Fruit fly (Drosophila melanogaster): ENCODE data around the gene Kul.
A peak's percentile ranks its signal among the peaks of the same experiment; 100 is the strongest.

Kul gene

dm6 chr3R:29773833-29774324, 48.2 kb downstream of the Kul start (continued):
- TF ChIP-seq tna (GFP tag; IDR thresholded peaks at IDR 0.05; ENCODE audit: partially characterized antibody): no peak
- peak; percentile 63 for TF ChIP-seq mirr (GFP tag; optimal IDR thresholded peaks at IDR 0.05)
- TF ChIP-seq trem (tag; optimal IDR thresholded peaks at IDR 0.05): no peak
- peak; percentile 59 for TF ChIP-seq ssp (GFP tag; IDR thresholded peaks at IDR 0.05)
- TF ChIP-seq sima (GFP tag; optimal IDR thresholded peaks at IDR 0.05): no peak
- peak; percentile 67 for TF ChIP-seq CG17385 (GFP tag; optimal IDR thresholded peaks at IDR 0.05)
- peak; percentile 70; the same call in 1 of the 3 replicates for TF ChIP-seq Optix (GFP tag; IDR thresholded peaks at IDR 0.05)
- TF ChIP-seq grau (tag; optimal IDR thresholded peaks at IDR 0.05): peak; percentile 87
- TF ChIP-seq Oli (tag; optimal IDR thresholded peaks at IDR 0.05): peak; percentile 76
- TF ChIP-seq Nf-YB (GFP tag; optimal IDR thresholded peaks at IDR 0.05): peak; percentile 54
- no peak for TF ChIP-seq z (GFP tag; IDR thresholded peaks at IDR 0.05)
- peak; percentile 57 for TF ChIP-seq CG17359 (tag; optimal IDR thresholded peaks at IDR 0.05)
- TF ChIP-seq Doc3 (GFP tag; IDR thresholded peaks at IDR 0.05; ENCODE audit: partially characterized antibody): no peak
- peak; percentile 11 for TF ChIP-seq CG7928 (GFP tag; optimal IDR thresholded peaks at IDR 0.05)
- TF ChIP-seq Trl (optimal IDR thresholded peaks at IDR 0.05): no peak
- peak; percentile 40 for TF ChIP-seq Trl (GFP tag; optimal IDR thresholded peaks at IDR 0.05)
- TF ChIP-seq Rfx (GFP tag; IDR thresholded peaks at IDR 0.05): peak; percentile 89
- no peak for TF ChIP-seq h (optimal IDR thresholded peaks at IDR 0.05)
- no peak for TF ChIP-seq aop (GFP tag; IDR thresholded peaks at IDR 0.05)
- peak; percentile 59 for TF ChIP-seq ci (GFP tag; IDR thresholded peaks at IDR 0.05)
- TF ChIP-seq ham (GFP tag; IDR thresholded peaks at IDR 0.05): peak; percentile 69; the same call in 1 of the 2 replicates
- TF ChIP-seq Dref (GFP tag; IDR thresholded peaks at IDR 0.05): no peak
- TF ChIP-seq dati (GFP tag; IDR thresholded peaks at IDR 0.05): no peak
- no peak for TF ChIP-seq CG10431 (GFP tag; optimal IDR thresholded peaks at IDR 0.05)
- peak; percentile 18 for TF ChIP-seq CG3407 (GFP tag; optimal IDR thresholded peaks at IDR 0.05)
- peak; percentile 52 for TF ChIP-seq CG33213 (GFP tag; optimal IDR thresholded peaks at IDR 0.05)
- peak; percentile 45 for TF ChIP-seq CG10979 (tag; optimal IDR thresholded peaks at IDR 0.05)
- TF ChIP-seq CG32532 (GFP tag; IDR thresholded peaks at IDR 0.05): peak; percentile 82
- TF ChIP-seq prd (optimal IDR thresholded peaks at IDR 0.05): no peak
- peak; percentile 80 for TF ChIP-seq prd (GFP tag; IDR thresholded peaks at IDR 0.05)
- TF ChIP-seq Med (GFP tag): peak; percentile 96
- no peak for TF ChIP-seq CG18764 (GFP tag; optimal IDR thresholded peaks at IDR 0.05)
- TF ChIP-seq CG17186 (GFP tag; optimal IDR thresholded peaks at IDR 0.05): no peak
- peak; percentile 53 for TF ChIP-seq CG2712 (tag; optimal IDR thresholded peaks at IDR 0.05)
- peak; percentile 64 for TF ChIP-seq B-H2 (GFP tag; optimal IDR thresholded peaks at IDR 0.05)
- TF ChIP-seq Six4 (GFP tag; optimal IDR thresholded peaks at IDR 0.05): no peak
- TF ChIP-seq Dip3 (GFP tag; optimal IDR thresholded peaks at IDR 0.05): peak; percentile 78
- peak; percentile 88 for TF ChIP-seq CG12155 (GFP tag; optimal IDR thresholded peaks at IDR 0.05)
- TF ChIP-seq onecut (GFP tag; IDR thresholded peaks at IDR 0.05): peak; percentile 10; the same call in 1 of the 2 replicates
- TF ChIP-seq Mes4 (GFP tag; optimal IDR thresholded peaks at IDR 0.05): peak; percentile 61
- TF ChIP-seq CG7271 (tag; optimal IDR thresholded peaks at IDR 0.05): no peak
- no peak for TF ChIP-seq Dp (GFP tag; optimal IDR thresholded peaks at IDR 0.05)
- TF ChIP-seq slbo (GFP tag; IDR thresholded peaks at IDR 0.05): peak; percentile 82
- TF ChIP-seq CG31224 (GFP tag; IDR thresholded peaks at IDR 0.05): peak; percentile 64; the same call in 1 of the 2 replicates
- TF ChIP-seq CG32772 (GFP tag; IDR thresholded peaks at IDR 0.05): peak; percentile 57
- TF ChIP-seq oc (tag; optimal IDR thresholded peaks at IDR 0.05): peak; percentile 38
- peak; percentile 41; the same call in 1 of the 2 replicates for TF ChIP-seq ttk (GFP tag; IDR thresholded peaks at IDR 0.05)
- TF ChIP-seq her (GFP tag; optimal IDR thresholded peaks at IDR 0.05): peak; percentile 58
- TF ChIP-seq ewg (GFP tag; optimal IDR thresholded peaks at IDR 0.05): peak; percentile 33
- TF ChIP-seq CG2116 (GFP tag; optimal IDR thresholded peaks at IDR 0.05): no peak
- TF ChIP-seq cg (GFP tag; optimal IDR thresholded peaks at IDR 0.05): no peak
- TF ChIP-seq sisA (GFP tag; IDR thresholded peaks at IDR 0.05): peak; percentile 77; the same call in 1 of the 2 replicates

Data from whole organism, embryonic.